Worm (Caenorhabditis elegans): ENCODE results near the gene spp-11.

Gene spp-11

ce11 chrII:6410181-6410580 lies 3.0 kb upstream of the spp-11 start, which contains the start of gene T25D10.4:
Gene T25D10.4 (minus strand): TSS chrII:6410281.
- TF ChIP-seq ham-2 (GFP tag; optimal IDR thresholded peaks at IDR 0.05), result no peak

ce11 chrII:6409098-6409497 lies 1.9 kb upstream of the spp-11 start:
- TF ChIP-seq M03D4.4 (tag; optimal IDR thresholded peaks at IDR 0.05) (no peak), nhr-12 (tag; optimal IDR thresholded peaks at IDR 0.05) (no peak), unc-39 (tag; optimal IDR thresholded peaks at IDR 0.05) (no peak), ham-2 (GFP tag; optimal IDR thresholded peaks at IDR 0.05) (peak; percentile 90), nhr-237 (tag; optimal IDR thresholded peaks at IDR 0.05) (no peak), sptf-1 (tag; optimal IDR thresholded peaks at IDR 0.05) (no peak), blmp-1 (tag; optimal IDR thresholded peaks at IDR 0.05) (no peak), sem-2 (GFP tag; optimal IDR thresholded peaks at IDR 0.05) (no peak), tbx-8 (GFP tag; optimal IDR thresholded peaks at IDR 0.05) (no peak), unc-62 (GFP tag; optimal IDR thresholded peaks at IDR 0.05) (no peak), mab-5 (tag; optimal IDR thresholded peaks at IDR 0.05) (no peak), zip-8 (tag; optimal IDR thresholded peaks at IDR 0.05) (peak; percentile 65), ceh-83 (GFP tag; optimal IDR thresholded peaks at IDR 0.05) (no peak), nhr-28 (tag; optimal IDR thresholded peaks at IDR 0.05) (no peak), ceh-43 (GFP tag; optimal IDR thresholded peaks at IDR 0.05) (no peak), elt-1 (tag; optimal IDR thresholded peaks at IDR 0.05; ENCODE audit: borderline replicate concordance, insufficient read depth) (peak; percentile 69), ztf-11 (tag; optimal IDR thresholded peaks at IDR 0.05) (no peak), flh-1 (GFP tag; optimal IDR thresholded peaks at IDR 0.05) (no peak), lin-32 (GFP tag; optimal IDR thresholded peaks at IDR 0.05) (peak; percentile 31), mep-1 (tag; optimal IDR thresholded peaks at IDR 0.05) (peak; percentile 31), snpc-4 (tag; optimal IDR thresholded peaks at IDR 0.05) (no peak), elt-3 (tag; optimal IDR thresholded peaks at IDR 0.05) (no peak), lin-13 (tag; optimal IDR thresholded peaks at IDR 0.05) (no peak), bed-3 (GFP tag; optimal IDR thresholded peaks at IDR 0.05) (no peak), lsy-2 (tag; optimal IDR thresholded peaks at IDR 0.05) (no peak), pha-4 (tag; optimal IDR thresholded peaks at IDR 0.05) (no peak), nhr-76 (tag; optimal IDR thresholded peaks at IDR 0.05) (no peak), ceh-39 (tag; optimal IDR thresholded peaks at IDR 0.05) (no peak), ces-1 (GFP tag; optimal IDR thresholded peaks at IDR 0.05) (no peak), mls-2 (tag; optimal IDR thresholded peaks at IDR 0.05) (peak; percentile 44), nhr-2 (tag; optimal IDR thresholded peaks at IDR 0.05) (peak; percentile 9), drap-1 (GFP tag; optimal IDR thresholded peaks at IDR 0.05) (no peak), cnd-1 (tag; optimal IDR thresholded peaks at IDR 0.05) (peak; percentile 36), hlh-1 (tag; optimal IDR thresholded peaks at IDR 0.05) (no peak), unc-120 (tag; optimal IDR thresholded peaks at IDR 0.05; ENCODE audit: poor library complexity, severe bottlenecking) (no peak)

- TF ChIP-seq sptf-1 (tag; optimal IDR thresholded peaks at IDR 0.05) (no peak), pha-4 (tag; optimal IDR thresholded peaks at IDR 0.05) (no peak), drap-1 (GFP tag; optimal IDR thresholded peaks at IDR 0.05) (no peak), unc-62 (GFP tag; optimal IDR thresholded peaks at IDR 0.05) (no peak), cnd-1 (tag; optimal IDR thresholded peaks at IDR 0.05) (no peak), ces-1 (GFP tag; optimal IDR thresholded peaks at IDR 0.05) (no peak), ceh-43 (GFP tag; optimal IDR thresholded peaks at IDR 0.05) (no peak), lin-32 (GFP tag; optimal IDR thresholded peaks at IDR 0.05) (no peak), tbx-8 (GFP tag; optimal IDR thresholded peaks at IDR 0.05) (no peak), elt-3 (tag; optimal IDR thresholded peaks at IDR 0.05) (no peak), zip-8 (tag; optimal IDR thresholded peaks at IDR 0.05) (no peak), unc-120 (tag; optimal IDR thresholded peaks at IDR 0.05; ENCODE audit: poor library complexity, severe bottlenecking) (no peak), flh-1 (GFP tag; optimal IDR thresholded peaks at IDR 0.05) (no peak), ztf-11 (tag; optimal IDR thresholded peaks at IDR 0.05) (no peak), nhr-237 (tag; optimal IDR thresholded peaks at IDR 0.05) (no peak), blmp-1 (tag; optimal IDR thresholded peaks at IDR 0.05) (no peak), snpc-4 (tag; optimal IDR thresholded peaks at IDR 0.05) (no peak), lin-13 (tag; optimal IDR thresholded peaks at IDR 0.05) (no peak)
Observed at ce11 chrII:6403233-6403632, 3.9 kb downstream of the spp-11 start, which contains the start of gene T25D10.1. Gene T25D10.1 (plus strand): TSS chrII:6403401.

- TF ChIP-seq ceh-83 (GFP tag; optimal IDR thresholded peaks at IDR 0.05), result no peak
- TF ChIP-seq mab-5 (tag; optimal IDR thresholded peaks at IDR 0.05), result no peak
- TF ChIP-seq ham-2 (GFP tag; optimal IDR thresholded peaks at IDR 0.05), result no peak
- TF ChIP-seq ces-1 (GFP tag; optimal IDR thresholded peaks at IDR 0.05), result no peak
- TF ChIP-seq M03D4.4 (tag; optimal IDR thresholded peaks at IDR 0.05), result no peak
- no peak for TF ChIP-seq drap-1 (GFP tag; optimal IDR thresholded peaks at IDR 0.05)
- no peak for TF ChIP-seq nhr-12 (tag; optimal IDR thresholded peaks at IDR 0.05)
- no peak for TF ChIP-seq nhr-76 (tag; optimal IDR thresholded peaks at IDR 0.05)
- TF ChIP-seq unc-62 (GFP tag; optimal IDR thresholded peaks at IDR 0.05), result no peak
- TF ChIP-seq elt-1 (tag; optimal IDR thresholded peaks at IDR 0.05; ENCODE audit: borderline replicate concordance, insufficient read depth), result no peak
- TF ChIP-seq nhr-28 (tag; optimal IDR thresholded peaks at IDR 0.05), result no peak
- TF ChIP-seq unc-39 (tag; optimal IDR thresholded peaks at IDR 0.05), result no peak
- no peak for TF ChIP-seq sptf-1 (tag; optimal IDR thresholded peaks at IDR 0.05)
- no peak for TF ChIP-seq flh-1 (GFP tag; optimal IDR thresholded peaks at IDR 0.05)
Observed at ce11 chrII:6401649-6402048, 5.5 kb downstream of the spp-11 start, which contains the start of gene btb-2. Gene btb-2 (plus strand): TSS chrII:6401949.
